Fruit fly (Drosophila melanogaster): ENCODE measurements around the gene CG43445.

The CG43445 gene

DNA sequence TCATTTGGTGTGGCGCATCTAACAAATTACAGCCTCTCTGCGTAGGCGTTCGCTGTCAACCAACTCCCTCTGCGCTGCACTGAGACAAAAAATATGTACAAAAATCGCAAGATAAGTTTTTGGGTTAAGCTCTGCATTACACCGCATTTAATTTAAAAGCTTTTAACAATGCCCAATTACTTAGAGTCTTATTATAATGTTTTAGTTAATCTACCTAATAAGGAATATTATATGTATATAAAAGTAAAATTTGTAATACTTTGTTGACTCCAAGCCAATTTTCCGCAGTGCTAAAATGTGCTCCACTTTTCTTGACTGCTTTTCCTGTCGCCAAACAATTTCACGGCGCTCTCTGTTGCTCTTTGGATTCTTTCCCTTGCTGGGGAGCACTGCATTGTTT, 44.6 kb downstream of the CG43445 start (continued):
- TF ChIP-seq CG10565 (GFP tag; optimal IDR thresholded peaks at IDR 0.05) (no peak), Dad (GFP tag; optimal IDR thresholded peaks at IDR 0.05) (no peak), Dll (GFP tag; IDR thresholded peaks at IDR 0.05; ENCODE audit: partially characterized antibody) (no peak), btn (GFP tag; optimal IDR thresholded peaks at IDR 0.05) (no peak), wor (GFP tag; IDR thresholded peaks at IDR 0.05) (peak; percentile 40; the same call in 1 of the 2 replicates), NK7.1 (GFP tag; optimal IDR thresholded peaks at IDR 0.05) (no peak), CG30403 (GFP tag; optimal IDR thresholded peaks at IDR 0.05) (peak; percentile 32), Blimp-1 (GFP tag; optimal IDR thresholded peaks at IDR 0.05) (peak; percentile 60), Rx (GFP tag; IDR thresholded peaks at IDR 0.05) (0 out of 2 replicates have a peak, but pooled peaks have one; percentile 6), bsh (GFP tag; optimal IDR thresholded peaks at IDR 0.05) (peak in 1 of 2 experiments; percentile 66), odd (GFP tag; optimal IDR thresholded peaks at IDR 0.05) (peak; percentile 9), Ssrp (tag; optimal IDR thresholded peaks at IDR 0.05) (peak; percentile 48), CG18011 (GFP tag; optimal IDR thresholded peaks at IDR 0.05) (no peak), CG6254 (GFP tag; optimal IDR thresholded peaks at IDR 0.05) (peak; percentile 22), so (GFP tag; IDR thresholded peaks at IDR 0.05) (peak; percentile 47; the same call in 1 of the 3 replicates), Xrp1 (GFP tag; IDR thresholded peaks at IDR 0.05) (peak; percentile 69), Fer3 (tag; optimal IDR thresholded peaks at IDR 0.05) (peak; percentile 9), da (GFP tag; optimal IDR thresholded peaks at IDR 0.05) (no peak), CG17328 (GFP tag; IDR thresholded peaks at IDR 0.05) (0 out of 2 replicates have a peak, but pooled peaks have one; percentile 45), caup (GFP tag; optimal IDR thresholded peaks at IDR 0.05; ENCODE audit: severe bottlenecking) (peak; percentile 43), CG10543 (GFP tag; optimal IDR thresholded peaks at IDR 0.05) (no peak), repo (GFP tag; optimal IDR thresholded peaks at IDR 0.05) (no peak), CG2678 (tag; optimal IDR thresholded peaks at IDR 0.05) (peak; percentile 67), dysf (GFP tag; IDR thresholded peaks at IDR 0.05) (peak; percentile 55), schlank (tag; optimal IDR thresholded peaks at IDR 0.05) (no peak), tap (tag; optimal IDR thresholded peaks at IDR 0.05) (peak; percentile 44), Xbp1 (GFP tag; optimal IDR thresholded peaks at IDR 0.05) (peak; percentile 45), CG4820 (GFP tag; optimal IDR thresholded peaks at IDR 0.05) (peak; percentile 8), gcm (GFP tag; optimal IDR thresholded peaks at IDR 0.05) (peak; percentile 21), seq (GFP tag; IDR thresholded peaks at IDR 0.05) (peak; percentile 50; the same call in 1 of the 2 replicates), Eip74EF (GFP tag; optimal IDR thresholded peaks at IDR 0.05) (no peak), CG18476 (GFP tag; optimal IDR thresholded peaks at IDR 0.05) (no peak), ci (GFP tag; IDR thresholded peaks at IDR 0.05) (0 out of 3 replicates have a peak, but pooled peaks have one; percentile 21), ERR (GFP tag; optimal IDR thresholded peaks at IDR 0.05) (no peak), fd96Cb (tag; optimal IDR thresholded peaks at IDR 0.05) (peak; percentile 46), CG15514 (GFP tag; optimal IDR thresholded peaks at IDR 0.05) (peak; percentile 10), CG14050 (GFP tag; IDR thresholded peaks at IDR 0.05) (0 out of 3 replicates have a peak, but pooled peaks have one; percentile 39), CG33213 (GFP tag; optimal IDR thresholded peaks at IDR 0.05) (no peak), disco-r (GFP tag; optimal IDR thresholded peaks at IDR 0.05) (no peak), CG15269 (tag; optimal IDR thresholded peaks at IDR 0.05) (peak; percentile 55), vvl (GFP tag; IDR thresholded peaks at IDR 0.05) (peak; percentile 48; the same call in 1 of the 2 replicates), CG17385 (GFP tag; optimal IDR thresholded peaks at IDR 0.05) (peak; percentile 37), CG18262 (tag; optimal IDR thresholded peaks at IDR 0.05) (peak; percentile 43), pho (GFP tag; optimal IDR thresholded peaks at IDR 0.05) (no peak), toy (GFP tag; IDR thresholded peaks at IDR 0.05) (no peak), br (optimal IDR thresholded peaks at IDR 0.05) (no peak), CG9727 (GFP tag; optimal IDR thresholded peaks at IDR 0.05) (peak; percentile 29), Fer2 (tag; optimal IDR thresholded peaks at IDR 0.05) (no peak), sd (tag; optimal IDR thresholded peaks at IDR 0.05) (no peak), slbo (GFP tag; IDR thresholded peaks at IDR 0.05) (peak; percentile 49)

All from whole organism, embryonic.